Worm (Caenorhabditis elegans) whole organism, L4 larva: ENCODE measurements around the gene T04A6.2.
A peak's percentile ranks its signal among the peaks of the same experiment; 100 is the strongest.

Experiments used
- F37D6.2 ChIP-seq: sonication (generic microtip); optimal IDR thresholded peaks from 2 replicates; lab custom pipeline; 2016; ENCODE audit warnings: mild to moderate bottlenecking, missing genetic modification characterization, missing compliant biosample characterization
- F49E8.2 ChIP-seq: sonication (generic microtip); optimal IDR thresholded peaks from 2 replicates; lab custom pipeline; 2016; ENCODE audit warnings: missing compliant biosample characterization, mild to moderate bottlenecking, missing genetic modification characterization, borderline replicate concordance
- R02D3.7 ChIP-seq: fragments of 150-350 bp; sonication (generic microtip); optimal IDR thresholded peaks from 3 replicates; lab custom pipeline; 2014; ENCODE audit warnings: missing biosample characterization, missing genetic modification characterization
- Y105C5A.15 ChIP-seq: fragments of 200-800 bp; sonication (Bioruptor generic); IDR thresholded peaks from 2 replicates; pipeline ENCODE4 v1.3.6; 2022; ENCODE audit warnings: missing genetic modification characterization, missing compliant biosample characterization
- aha-1 ChIP-seq: fragments of 150-350 bp; peaks from one replicate; lab custom pipeline; 2014; ENCODE audit warnings: missing biosample characterization, missing genetic modification characterization
- aly-2 ChIP-seq: sonication (generic microtip); optimal IDR thresholded peaks from 2 replicates; lab custom pipeline; 2018; ENCODE audit warnings: missing biosample characterization, missing genetic modification characterization
- ama-1 ChIP-seq: fragments of 150-350 bp; optimal IDR thresholded peaks from 2 replicates; lab custom pipeline; 2014; ENCODE audit warnings: inconsistent platforms, mixed read lengths
- cey-2 ChIP-seq: sonication (generic microtip); optimal IDR thresholded peaks from 3 replicates; lab custom pipeline; 2017; ENCODE audit warnings: missing genetic modification characterization, mild to moderate bottlenecking, missing compliant biosample characterization, antibody characterized with exemption, borderline replicate concordance; ENCODE audit not compliant: insufficient read depth
- daf-16 ChIP-seq, 3 experiments: sonication (generic microtip); optimal IDR thresholded peaks; 2 replicates each; lab custom pipeline; 2016 to 2017; ENCODE audit warnings: missing genetic modification characterization in 3 of 3, missing genetic modification reagents in 3 of 3, mild to moderate bottlenecking in 2 of 3, missing compliant biosample characterization in 2 of 3, missing biosample characterization in 1 of 3, moderate library complexity in 1 of 3
- dmd-6 ChIP-seq: fragments of 200-800 bp; sonication (Bioruptor generic); IDR thresholded peaks from 2 replicates; pipeline ENCODE4 v1.3.6; 2022; ENCODE audit warnings: missing genetic modification reagents, missing genetic modification characterization, missing compliant biosample characterization
- dpl-1 ChIP-seq: fragments of 150-350 bp; optimal IDR thresholded peaks from 2 replicates; lab custom pipeline; 2014; ENCODE audit warnings: missing biosample characterization, missing genetic modification reagents, missing genetic modification characterization
- egl-43 ChIP-seq: fragments of 200-800 bp; sonication (Bioruptor generic); IDR thresholded peaks from 2 replicates; pipeline ENCODE4 v1.3.6; 2022; ENCODE audit warnings: missing genetic modification reagents, missing genetic modification characterization, missing compliant biosample characterization
- gei-8 ChIP-seq: fragments of 200-800 bp; sonication (Bioruptor generic); optimal IDR thresholded peaks from 2 replicates; lab custom pipeline; 2018; ENCODE audit warnings: mild to moderate bottlenecking, missing genetic modification characterization, missing compliant biosample characterization
- hif-1 ChIP-seq, 2 experiments: sonication (generic microtip); optimal IDR thresholded peaks; 2 replicates each; lab custom pipeline; 2016 to 2017; ENCODE audit warnings: missing compliant biosample characterization in 2 of 2, missing genetic modification characterization in 2 of 2, missing genetic modification reagents in 2 of 2, missing genotype in 2 of 2, mild to moderate bottlenecking in 1 of 2
- hlh-11 ChIP-seq: fragments of 200-800 bp; sonication (Bioruptor generic); optimal IDR thresholded peaks from 2 replicates; lab custom pipeline; 2018; ENCODE audit warnings: mild to moderate bottlenecking, missing genetic modification characterization, missing compliant biosample characterization
- hmg-1.1 ChIP-seq: fragments of 200-800 bp; sonication (Bioruptor generic); IDR thresholded peaks from 2 replicates; pipeline ENCODE4 v1.3.6; 2022; ENCODE audit warnings: missing genetic modification reagents, missing genetic modification characterization, missing compliant biosample characterization
- lin-29 ChIP-seq: fragments of 200-800 bp; sonication (Bioruptor generic); IDR thresholded peaks from 2 replicates; pipeline ENCODE4 v1.3.6; 2022; ENCODE audit warnings: missing genetic modification reagents, missing genetic modification characterization, missing compliant biosample characterization
- lin-38 ChIP-seq: fragments of 200-800 bp; sonication (Bioruptor generic); IDR thresholded peaks from 2 replicates; pipeline ENCODE4 v1.3.6; 2022; ENCODE audit warnings: missing genetic modification reagents, missing genetic modification characterization, missing compliant biosample characterization
- lin-39 ChIP-seq: fragments of 150-350 bp; optimal IDR thresholded peaks from 2 replicates; lab custom pipeline; 2014; ENCODE audit warnings: missing biosample characterization, missing genetic modification reagents, missing genetic modification characterization
- lsy-2 ChIP-seq, 2 experiments: fragments of 150-350 bp in 1 of 2; sonication (generic microtip) in 1 of 2; optimal IDR thresholded peaks; 2 replicates each; lab custom pipeline; 2014 to 2017; ENCODE audit warnings: missing biosample characterization in 2 of 2, missing genetic modification characterization in 2 of 2
- madf-5 ChIP-seq, 2 experiments: fragments of 200-800 bp; sonication (Bioruptor generic); IDR thresholded peaks; 2 replicates each; pipeline ENCODE4 v1.3.6; 2022; ENCODE audit warnings: missing compliant biosample characterization in 2 of 2, missing genetic modification characterization in 2 of 2
- mdl-1 ChIP-seq, 2 experiments: fragments of 150-350 bp in 1 of 2; sonication (generic microtip) in 1 of 2; optimal IDR thresholded peaks; 2 replicates each; lab custom pipeline; 2014 to 2017; ENCODE audit warnings: missing biosample characterization in 2 of 2, missing genetic modification characterization in 2 of 2
- mes-2 ChIP-seq: sonication (generic microtip); optimal IDR thresholded peaks from 2 replicates; lab custom pipeline; 2016; ENCODE audit warnings: missing genotype, mild to moderate bottlenecking, missing genetic modification characterization, missing compliant biosample characterization; ENCODE audit not compliant: poor library complexity, severe bottlenecking
- nhr-10 ChIP-seq: fragments of 150-350 bp; optimal IDR thresholded peaks from 2 replicates; lab custom pipeline; 2014; ENCODE audit warnings: missing biosample characterization, missing genetic modification characterization
- nhr-11 ChIP-seq: fragments of 150-350 bp; optimal IDR thresholded peaks from 2 replicates; lab custom pipeline; 2014; ENCODE audit warnings: missing biosample characterization, missing genetic modification characterization
- nhr-28 ChIP-seq: fragments of 150-350 bp; optimal IDR thresholded peaks from 2 replicates; lab custom pipeline; 2014; ENCODE audit warnings: missing biosample characterization, missing genetic modification characterization
- nhr-41 ChIP-seq: fragments of 200-800 bp; sonication (Bioruptor generic); IDR thresholded peaks from 2 replicates; pipeline ENCODE4 v1.3.6; 2022; ENCODE audit warnings: missing genetic modification reagents, missing genetic modification characterization, missing compliant biosample characterization
- nhr-42 ChIP-seq: fragments of 200-800 bp; sonication (Bioruptor generic); IDR thresholded peaks from 2 replicates; pipeline ENCODE4 v1.3.6; 2022; ENCODE audit warnings: missing genetic modification characterization, missing compliant biosample characterization
- nhr-48 ChIP-seq: sonication (generic microtip); optimal IDR thresholded peaks from 2 replicates; lab custom pipeline; 2016; ENCODE audit warnings: mild to moderate bottlenecking, missing genetic modification characterization, missing compliant biosample characterization
- php-3 ChIP-seq: fragments of 200-800 bp; sonication (Bioruptor generic); IDR thresholded peaks from 2 replicates; pipeline ENCODE4 v1.3.6; 2022; ENCODE audit warnings: missing genetic modification reagents, missing genetic modification characterization, missing compliant biosample characterization
- pqm-1 ChIP-seq: sonication (generic microtip); optimal IDR thresholded peaks from 2 replicates; lab custom pipeline; 2017; ENCODE audit warnings: missing biosample characterization, missing genetic modification characterization
- rbr-2 ChIP-seq: sonication (generic microtip); optimal IDR thresholded peaks from 2 replicates; lab custom pipeline; 2016; ENCODE audit warnings: missing genotype, missing genetic modification characterization, missing compliant biosample characterization
- set-16 ChIP-seq: fragments of 200-800 bp; sonication (Bioruptor generic); IDR thresholded peaks from 2 replicates; pipeline ENCODE4 v1.3.6; 2022; ENCODE audit warnings: missing genetic modification reagents, missing genetic modification characterization, missing compliant biosample characterization
- snpc-1.2 ChIP-seq: fragments of 200-800 bp; sonication (Bioruptor generic); IDR thresholded peaks from 2 replicates; pipeline ENCODE4 v1.3.6; 2022; ENCODE audit warnings: missing genetic modification reagents, missing genetic modification characterization, missing compliant biosample characterization
- spr-3 ChIP-seq: fragments of 200-800 bp; sonication (Bioruptor generic); optimal IDR thresholded peaks from 2 replicates; lab custom pipeline; 2018; ENCODE audit warnings: mild to moderate bottlenecking, missing genetic modification characterization, missing compliant biosample characterization
- unc-62 ChIP-seq, 3 experiments: fragments of 150-350 bp in 1 of 3; sonication (generic microtip); optimal IDR thresholded peaks in 2 of 3; peaks in 1 of 3; 1 replicate in 1 of 3; 2 replicates in 2 of 3; lab custom pipeline; 2014 to 2017; ENCODE audit warnings: missing biosample characterization in 3 of 3, missing genetic modification characterization in 3 of 3, missing genetic modification reagents in 3 of 3, missing genotype in 1 of 3
- zfp-3 ChIP-seq: fragments of 200-800 bp; sonication (Bioruptor generic); conservative IDR thresholded peaks from 2 replicates; pipeline ENCODE4 v1.3.6; 2022; ENCODE audit warnings: missing genetic modification reagents, missing genetic modification characterization, missing compliant biosample characterization
- ztf-11 ChIP-seq: fragments of 150-350 bp; optimal IDR thresholded peaks from 2 replicates; lab custom pipeline; 2014; ENCODE audit warnings: missing biosample characterization, missing genetic modification characterization

T04A6.2 gene

ce11 chrIII:7645075-7645474 lies 30.4 kb downstream of the T04A6.2 start (continued):
- peak in 1 of 2 experiments; percentile 96 for TF ChIP-seq unc-62 (GFP tag; optimal IDR thresholded peaks at IDR 0.05 in 1 of 2; lab: Kevin White, UChicago)
- TF ChIP-seq unc-62 (tag; optimal IDR thresholded peaks at IDR 0.05; lab: Kevin White, UChicago): no peak
- TF ChIP-seq lin-38 (GFP tag; lab: Robert Waterston, UW): no peak
- no peak for TF ChIP-seq cey-2 (tag; lab: Kevin White, UChicago)
- TF ChIP-seq, all 104 proteins: peak for 3

ce11 chrIII:7648841-7649240 lies 34.2 kb downstream of the T04A6.2 start:
- no peak for TF ChIP-seq lin-38 (GFP tag; lab: Robert Waterston, UW)
- TF ChIP-seq aha-1: no peak
- peak; percentile 83 for TF ChIP-seq set-16 (GFP tag; lab: Robert Waterston, UW)
- 0 out of 2 replicates have a peak, but pooled peaks have one; percentile 40 for TF ChIP-seq egl-43
- TF ChIP-seq unc-62 (GFP tag; optimal IDR thresholded peaks at IDR 0.05 in 1 of 2; lab: Kevin White, UChicago): peak in 1 of 2 experiments; percentile 31
- no peak for TF ChIP-seq unc-62 (tag; optimal IDR thresholded peaks at IDR 0.05; lab: Kevin White, UChicago)
- no peak for TF ChIP-seq gei-8 (GFP tag; lab: Kevin White, UChicago)

ce11 chrIII:7655498-7655897 lies 40.9 kb downstream of the T04A6.2 start:
- TF ChIP-seq aha-1 (peak; percentile 90), set-16 (GFP tag; lab: Robert Waterston, UW) (peak; percentile 55; the same call in 1 of the 2 replicates), hif-1 (tag; optimal IDR thresholded peaks at IDR 0.05; lab: Kevin White, UChicago) (no peak), egl-43 (peak; percentile 54; the same call in 1 of the 2 replicates)
- TF ChIP-seq, all 104 proteins: peak for 3

- TF ChIP-seq dmd-6 (GFP tag; lab: Robert Waterston, UW) (no peak), zfp-3 (GFP tag; lab: Robert Waterston, UW) (no peak), aly-2 (tag; lab: Kevin White, UChicago) (no peak), mes-2 (tag; lab: Kevin White, UChicago) (no peak), snpc-1.2 (GFP tag; lab: Robert Waterston, UW) (no peak), lin-29 (no peak), lsy-2 (tag; optimal IDR thresholded peaks at IDR 0.05; lab: Kevin White, UChicago) (no peak), nhr-28 (no peak), F49E8.2 (tag; lab: Kevin White, UChicago) (no peak), pqm-1 (no peak), nhr-42 (GFP tag; lab: Robert Waterston, UW) (no peak), ztf-11 (tag; lab: Kevin White, UChicago) (no peak)
These were observed 41.3 kb downstream of the T04A6.2 start, which contains the start of gene baz-2 for ce11 chrIII:7655932-7656331. TSS of gene baz-2 (minus strand) at chrIII:7656032.

ce11 chrIII:7656474-7656873 lies 41.8 kb downstream of the T04A6.2 start, which contains the start of gene ZK783.7:
TSS of gene ZK783.7 (plus strand) at chrIII:7656719.
- TF ChIP-seq aly-2 (tag; lab: Kevin White, UChicago): no peak
- TF ChIP-seq mdl-1 (tag; optimal IDR thresholded peaks at IDR 0.05; lab: Kevin White, UChicago): no peak
- no peak for TF ChIP-seq R02D3.7 (tag; lab: Kevin White, UChicago)
- TF ChIP-seq unc-62 (GFP tag; optimal IDR thresholded peaks at IDR 0.05 in 1 of 2; lab: Kevin White, UChicago): peak in 1 of 2 experiments; percentile 93
- no peak for TF ChIP-seq unc-62 (tag; optimal IDR thresholded peaks at IDR 0.05; lab: Kevin White, UChicago)
- no peak for TF ChIP-seq Y105C5A.15
- no peak for TF ChIP-seq ama-1 (lab: Kevin White, UChicago)

- TF ChIP-seq ztf-11 (tag; lab: Kevin White, UChicago): no peak
- TF ChIP-seq dpl-1 (GFP tag; lab: Kevin White, UChicago): peak; percentile 5
- TF ChIP-seq hlh-11 (tag; lab: Kevin White, UChicago): peak; percentile 62
- TF ChIP-seq lin-39: no peak
- TF ChIP-seq nhr-11 (tag; lab: Kevin White, UChicago): peak; percentile 53
- no peak for TF ChIP-seq nhr-10 (tag; lab: Kevin White, UChicago)
- peak; percentile 41 to 57 for TF ChIP-seq lsy-2 (tag; optimal IDR thresholded peaks at IDR 0.05; lab: Kevin White, UChicago)
- peak; percentile 74; the same call in 1 of the 2 replicates for TF ChIP-seq egl-43
- TF ChIP-seq hmg-1.1 (GFP tag; lab: Robert Waterston, UW): peak; percentile 69
- peak; percentile 14; the same call in 1 of the 2 replicates for TF ChIP-seq dmd-6 (GFP tag; lab: Robert Waterston, UW)
- TF ChIP-seq madf-5 (GFP tag; IDR thresholded peaks at IDR 0.05; lab: Robert Waterston, UW): no peak
- peak; percentile 49 for TF ChIP-seq F37D6.2 (tag; lab: Kevin White, UChicago)
- no peak for TF ChIP-seq nhr-41 (GFP tag; lab: Robert Waterston, UW)
- peak; percentile 68 for TF ChIP-seq rbr-2 (tag; lab: Kevin White, UChicago)
- no peak for TF ChIP-seq spr-3
- TF ChIP-seq php-3: peak; percentile 34; the same call in 1 of the 2 replicates
- peak in 1 of 2 experiments; percentile 25 for TF ChIP-seq daf-16 (GFP tag; optimal IDR thresholded peaks at IDR 0.05; lab: Kevin White, UChicago)
- TF ChIP-seq daf-16 (tag; optimal IDR thresholded peaks at IDR 0.05; lab: Kevin White, UChicago): no peak
- TF ChIP-seq nhr-48 (tag; lab: Kevin White, UChicago): no peak
These were observed 44.8 kb downstream of the T04A6.2 start for ce11 chrIII:7659440-7659839.
